Worm (Caenorhabditis elegans) whole organism, late embryonic: Measurements from ENCODE around the gene F45E4.5.

Experiments used
- C08G9.2 ChIP-seq: sonication (generic microtip); optimal IDR thresholded peaks from 2 replicates; lab custom pipeline; 2016; ENCODE audit warnings: mild to moderate bottlenecking, missing genetic modification characterization, moderate library complexity, missing compliant biosample characterization
- F13H6.1 ChIP-seq: sonication (generic microtip); optimal IDR thresholded peaks from 2 replicates; lab custom pipeline; 2016; ENCODE audit warnings: missing genetic modification characterization, missing compliant biosample characterization
- K02D7.2 ChIP-seq: sonication (generic microtip); optimal IDR thresholded peaks from 2 replicates; lab custom pipeline; 2017; ENCODE audit warnings: mild to moderate bottlenecking, missing genetic modification characterization, missing compliant biosample characterization
- ceh-18 ChIP-seq: sonication (generic microtip); optimal IDR thresholded peaks from 2 replicates; lab custom pipeline; 2016; ENCODE audit warnings: missing genetic modification characterization, missing compliant biosample characterization
- ceh-19 ChIP-seq: fragments of 200-800 bp; sonication (Bioruptor generic); optimal IDR thresholded peaks from 2 replicates; lab custom pipeline; 2018; ENCODE audit warnings: mild to moderate bottlenecking, missing genetic modification characterization, missing compliant biosample characterization
- ceh-2 ChIP-seq: sonication (generic microtip); optimal IDR thresholded peaks from 2 replicates; lab custom pipeline; 2016; ENCODE audit warnings: missing genotype, missing genetic modification characterization, missing compliant biosample characterization
- ceh-31 ChIP-seq: sonication (generic microtip); optimal IDR thresholded peaks from 2 replicates; lab custom pipeline; 2016; ENCODE audit warnings: missing genetic modification characterization, missing compliant biosample characterization
- ceh-34 ChIP-seq: sonication (generic microtip); optimal IDR thresholded peaks from 2 replicates; lab custom pipeline; 2016; ENCODE audit warnings: mild to moderate bottlenecking, missing genetic modification characterization, missing compliant biosample characterization
- ceh-45 ChIP-seq: fragments of 200-800 bp; sonication (Bioruptor generic); IDR thresholded peaks from 2 replicates; pipeline ENCODE4 v1.3.6; 2022; ENCODE audit warnings: missing genetic modification reagents, missing genetic modification characterization, missing compliant biosample characterization
- ceh-48 ChIP-seq: sonication (generic microtip); optimal IDR thresholded peaks from 2 replicates; lab custom pipeline; 2016; ENCODE audit warnings: missing genetic modification characterization, inconsistent platforms, missing compliant biosample characterization
- ceh-6 ChIP-seq: fragments of 200-800 bp; sonication (Bioruptor generic); optimal IDR thresholded peaks from 2 replicates; lab custom pipeline; 2018; ENCODE audit warnings: mild to moderate bottlenecking, missing genetic modification characterization, missing compliant biosample characterization
- ceh-9 ChIP-seq: sonication (generic microtip); optimal IDR thresholded peaks from 2 replicates; lab custom pipeline; 2016; ENCODE audit warnings: mild to moderate bottlenecking, missing genetic modification characterization, inconsistent platforms, missing compliant biosample characterization
- dmd-4 ChIP-seq: sonication (generic microtip); optimal IDR thresholded peaks from 2 replicates; lab custom pipeline; 2016; ENCODE audit warnings: borderline replicate concordance, missing genetic modification characterization, missing compliant biosample characterization
- gmeb-2 ChIP-seq: sonication (generic microtip); optimal IDR thresholded peaks from 2 replicates; lab custom pipeline; 2016; ENCODE audit warnings: missing genetic modification characterization, inconsistent platforms, missing compliant biosample characterization
- hlh-13 ChIP-seq: fragments of 200-800 bp; sonication (Bioruptor generic); optimal IDR thresholded peaks from 2 replicates; lab custom pipeline; 2018; ENCODE audit warnings: mild to moderate bottlenecking, missing genetic modification characterization, missing compliant biosample characterization
- madf-2 ChIP-seq: sonication (generic microtip); optimal IDR thresholded peaks from 2 replicates; lab custom pipeline; 2017; ENCODE audit warnings: missing genetic modification characterization, missing compliant biosample characterization
- mec-3 ChIP-seq: sonication (generic microtip); optimal IDR thresholded peaks from 2 replicates; lab custom pipeline; 2016; ENCODE audit warnings: borderline replicate concordance, missing genetic modification characterization, missing compliant biosample characterization
- nfya-1 ChIP-seq: sonication (generic microtip); optimal IDR thresholded peaks from 2 replicates; lab custom pipeline; 2017; ENCODE audit warnings: missing genetic modification characterization, mild to moderate bottlenecking, missing compliant biosample characterization, antibody characterized with exemption, moderate library complexity
- odd-2 ChIP-seq: sonication (generic microtip); optimal IDR thresholded peaks from 2 replicates; lab custom pipeline; 2017; ENCODE audit warnings: antibody characterized with exemption, mild to moderate bottlenecking, missing genetic modification characterization, missing compliant biosample characterization
- pag-3 ChIP-seq: sonication (generic microtip); optimal IDR thresholded peaks from 2 replicates; lab custom pipeline; 2016; ENCODE audit warnings: missing compliant biosample characterization, missing genetic modification characterization, borderline replicate concordance
- pha-2 ChIP-seq: sonication (generic microtip); optimal IDR thresholded peaks from 2 replicates; lab custom pipeline; 2017; ENCODE audit warnings: mild to moderate bottlenecking, missing genetic modification characterization, missing compliant biosample characterization
- pros-1 ChIP-seq: fragments of 150-350 bp; optimal IDR thresholded peaks from 2 replicates; lab custom pipeline; 2014; ENCODE audit warnings: missing biosample characterization, missing genetic modification reagents, missing genetic modification characterization
- rnt-1 ChIP-seq: sonication (generic microtip); optimal IDR thresholded peaks from 2 replicates; lab custom pipeline; 2016; ENCODE audit warnings: missing genetic modification characterization, missing compliant biosample characterization
- sox-2 ChIP-seq: fragments of 200-800 bp; sonication (Bioruptor generic); IDR thresholded peaks from 2 replicates; pipeline ENCODE4 v1.3.6; 2022; ENCODE audit warnings: missing genetic modification reagents, missing genetic modification characterization, missing compliant biosample characterization
- unc-42 ChIP-seq: sonication (generic microtip); optimal IDR thresholded peaks from 2 replicates; lab custom pipeline; 2016; ENCODE audit warnings: missing genotype, missing genetic modification characterization, missing compliant biosample characterization
- unc-55 ChIP-seq: sonication (generic microtip); optimal IDR thresholded peaks from 2 replicates; lab custom pipeline; 2017; ENCODE audit warnings: missing biosample characterization, missing genetic modification reagents, missing genetic modification characterization
- unc-86 ChIP-seq: sonication (generic microtip); optimal IDR thresholded peaks from 2 replicates; lab custom pipeline; 2016; ENCODE audit warnings: missing genetic modification characterization, missing compliant biosample characterization

The F45E4.5 gene

ce11 chrIV:7619261-7619660, 9.6 kb downstream of the F45E4.5 start:
- no peak for TF ChIP-seq pha-2 (tag; lab: Kevin White, UChicago)
- peak; percentile 28 for TF ChIP-seq ceh-34
- no peak for TF ChIP-seq rnt-1
- no peak for TF ChIP-seq sox-2 (GFP tag; lab: Robert Waterston, UW)
- no peak for TF ChIP-seq hlh-13 (GFP tag; lab: Kevin White, UChicago)
- TF ChIP-seq ceh-2 = no peak
- peak; percentile 11 for TF ChIP-seq nfya-1 (tag; lab: Kevin White, UChicago)
- TF ChIP-seq pros-1 (tag; lab: Kevin White, UChicago) = no peak
- peak; percentile 8 for TF ChIP-seq C08G9.2 (tag; lab: Kevin White, UChicago)
- TF ChIP-seq unc-42 (tag; lab: Kevin White, UChicago) = peak; percentile 79
- peak; percentile 51 for TF ChIP-seq ceh-31 (tag; lab: Kevin White, UChicago)
- TF ChIP-seq pag-3 = peak; percentile 14
- no peak for TF ChIP-seq ceh-48 (tag; lab: Kevin White, UChicago)

- TF ChIP-seq ceh-45 (0 out of 2 replicates have a peak, but pooled peaks have one; percentile 32), ceh-9 (tag; lab: Kevin White, UChicago) (no peak), unc-86 (tag; lab: Kevin White, UChicago) (no peak), unc-42 (tag; lab: Kevin White, UChicago) (peak; percentile 86)
Measured at ce11 chrIV:7612523-7612922, 16.3 kb downstream of the F45E4.5 start.

ce11 chrIV:7611396-7611795, 17.4 kb downstream of the F45E4.5 start:
- peak; percentile 53 for TF ChIP-seq ceh-31 (tag; lab: Kevin White, UChicago)
- peak; percentile 10 for TF ChIP-seq ceh-19 (GFP tag; lab: Kevin White, UChicago)
- no peak for TF ChIP-seq sox-2 (GFP tag; lab: Robert Waterston, UW)
- peak; percentile 54 for TF ChIP-seq ceh-48 (tag; lab: Kevin White, UChicago)
- TF ChIP-seq ceh-34 = no peak
- no peak for TF ChIP-seq F13H6.1 (tag; lab: Kevin White, UChicago)
- no peak for TF ChIP-seq rnt-1
- no peak for TF ChIP-seq unc-55 (GFP tag; lab: Kevin White, UChicago)

- no peak for TF ChIP-seq madf-2
- TF ChIP-seq ceh-18 = no peak
- no peak for TF ChIP-seq K02D7.2 (tag; lab: Kevin White, UChicago)
- no peak for TF ChIP-seq gmeb-2 (tag; lab: Kevin White, UChicago)
- TF ChIP-seq pha-2 (tag; lab: Kevin White, UChicago) = no peak
- TF ChIP-seq ceh-6 = no peak
Measured at ce11 chrIV:7608111-7608510, 20.7 kb downstream of the F45E4.5 start.

- TF ChIP-seq gmeb-2 (tag; lab: Kevin White, UChicago) = no peak
- peak; percentile 82 for TF ChIP-seq unc-42 (tag; lab: Kevin White, UChicago)
- TF ChIP-seq unc-86 (tag; lab: Kevin White, UChicago) = no peak
Measured at ce11 chrIV:7605413-7605812, 23.4 kb downstream of the F45E4.5 start.

ce11 chrIV:7588631-7589030, 40.2 kb downstream of the F45E4.5 start, which contains the start of gene cla-1:
Gene cla-1 (plus strand): TSS chrIV:7588931.
- TF ChIP-seq dmd-4 = no peak
- no peak for TF ChIP-seq mec-3 (tag; lab: Kevin White, UChicago)
- TF ChIP-seq madf-2 = no peak
- TF ChIP-seq unc-42 (tag; lab: Kevin White, UChicago) = peak; percentile 44
- TF ChIP-seq, all 69 proteins: peak for 1

- TF ChIP-seq unc-42 (tag; lab: Kevin White, UChicago) (peak; percentile 18), nfya-1 (tag; lab: Kevin White, UChicago) (no peak), dmd-4 (no peak), odd-2 (no peak), sox-2 (GFP tag; lab: Robert Waterston, UW) (no peak)
Measured at ce11 chrIV:7586972-7587371, 41.9 kb downstream of the F45E4.5 start.
